Fruit fly (Drosophila melanogaster): ENCODE data around the gene moi.

Gene moi

dm6 chr3R:18215900-18216299, 39.4 kb upstream of the moi start, which contains the start of gene CG14314 (continued):
- TF ChIP-seq CG42726 (GFP tag; IDR thresholded peaks at IDR 0.05; ENCODE audit: partially characterized antibody): no peak
- TF ChIP-seq esg (GFP tag; conservative IDR thresholded peaks at IDR 0.05): no peak
- TF ChIP-seq MESR4 (GFP tag; optimal IDR thresholded peaks at IDR 0.05): peak; percentile 10
- TF ChIP-seq CG10431 (GFP tag; optimal IDR thresholded peaks at IDR 0.05): no peak
- TF ChIP-seq Opbp (GFP tag; IDR thresholded peaks at IDR 0.05; ENCODE audit: partially characterized antibody): no peak
- TF ChIP-seq CG8478 (optimal IDR thresholded peaks at IDR 0.05): no peak
- no peak for TF ChIP-seq Blimp-1 (GFP tag; optimal IDR thresholded peaks at IDR 0.05)
- no peak for TF ChIP-seq sug (tag; optimal IDR thresholded peaks at IDR 0.05)

- TF ChIP-seq Pdp1 (GFP tag; optimal IDR thresholded peaks at IDR 0.05): peak; percentile 94 to 95
- peak; percentile 96 for TF ChIP-seq CG1233 (GFP tag; optimal IDR thresholded peaks at IDR 0.05)
- TF ChIP-seq Dfd (GFP tag; optimal IDR thresholded peaks at IDR 0.05): no peak
- TF ChIP-seq Hand (GFP tag; optimal IDR thresholded peaks at IDR 0.05): peak; percentile 87
- TF ChIP-seq hth (optimal IDR thresholded peaks at IDR 0.05): no peak
- TF ChIP-seq Dip3 (GFP tag; optimal IDR thresholded peaks at IDR 0.05): peak; percentile 94
- TF ChIP-seq crol (GFP tag; IDR thresholded peaks at IDR 0.05): peak; percentile 72
- TF ChIP-seq Sox102F (GFP tag; optimal IDR thresholded peaks at IDR 0.05): peak; percentile 99
- TF ChIP-seq ranshi (GFP tag; IDR thresholded peaks at IDR 0.05): peak; percentile 99
- peak; percentile 94 for TF ChIP-seq CG1024 (GFP tag; IDR thresholded peaks at IDR 0.05)
- TF ChIP-seq CG34376 (GFP tag; optimal IDR thresholded peaks at IDR 0.05): peak; percentile 88
- TF ChIP-seq CG14965 (GFP tag; optimal IDR thresholded peaks at IDR 0.05; ENCODE audit: borderline replicate concordance): peak; percentile 43
- TF ChIP-seq CG4617 (GFP tag; optimal IDR thresholded peaks at IDR 0.05; ENCODE audit: borderline replicate concordance): peak; percentile 98
- TF ChIP-seq CG2199 (GFP tag; IDR thresholded peaks at IDR 0.05): peak; percentile 94
- peak; percentile 97 for TF ChIP-seq CG7372 (GFP tag; IDR thresholded peaks at IDR 0.05)
- peak; percentile 95 for TF ChIP-seq cas (GFP tag; IDR thresholded peaks at IDR 0.05)
- peak; percentile 86 for TF ChIP-seq slp2 (GFP tag; optimal IDR thresholded peaks at IDR 0.05)
- TF ChIP-seq CG4282 (GFP tag; optimal IDR thresholded peaks at IDR 0.05): peak; percentile 70
- peak; percentile 97 for TF ChIP-seq Mrtf (GFP tag; IDR thresholded peaks at IDR 0.05)
- peak; percentile 99 for TF ChIP-seq CG30403 (GFP tag; optimal IDR thresholded peaks at IDR 0.05)
- peak; percentile 71 for TF ChIP-seq CG3995 (GFP tag; optimal IDR thresholded peaks at IDR 0.05)
- TF ChIP-seq CG18476 (GFP tag; optimal IDR thresholded peaks at IDR 0.05): peak; percentile 96
- TF ChIP-seq fu2 (GFP tag; optimal IDR thresholded peaks at IDR 0.05): peak; percentile 92
- peak; percentile 87 for TF ChIP-seq Bdp1 (GFP tag; optimal IDR thresholded peaks at IDR 0.05)
- TF ChIP-seq cad (GFP tag; optimal IDR thresholded peaks at IDR 0.05): no peak
- TF ChIP-seq Dbx (GFP tag; IDR thresholded peaks at IDR 0.05): peak; percentile 98
- TF ChIP-seq mirr (GFP tag; optimal IDR thresholded peaks at IDR 0.05): peak; percentile 64
- peak; percentile 94 for TF ChIP-seq gsb (GFP tag; IDR thresholded peaks at IDR 0.05)
- peak; percentile 99 for TF ChIP-seq CG32532 (GFP tag; IDR thresholded peaks at IDR 0.05)
- TF ChIP-seq exex (tag; optimal IDR thresholded peaks at IDR 0.05): peak; percentile 82
- peak; percentile 98 for TF ChIP-seq croc (GFP tag; conservative IDR thresholded peaks at IDR 0.05)
- TF ChIP-seq vnd (GFP tag; IDR thresholded peaks at IDR 0.05; ENCODE audit: partially characterized antibody): no peak
- peak; percentile 90 for TF ChIP-seq CG11560 (tag; IDR thresholded peaks at IDR 0.05)
- TF ChIP-seq crc (GFP tag; optimal IDR thresholded peaks at IDR 0.05): peak; percentile 90
- TF ChIP-seq Jarid2 (GFP tag; optimal IDR thresholded peaks at IDR 0.05): peak; percentile 77
- TF ChIP-seq CG32767 (GFP tag; IDR thresholded peaks at IDR 0.05): peak; percentile 98
- peak; percentile 95 for TF ChIP-seq trh (GFP tag; optimal IDR thresholded peaks at IDR 0.05)
- TF ChIP-seq oc (tag; optimal IDR thresholded peaks at IDR 0.05): peak; percentile 98
- peak; percentile 99 for TF ChIP-seq sob (GFP tag; IDR thresholded peaks at IDR 0.05)
- peak; percentile 95 for TF ChIP-seq ssp (GFP tag; IDR thresholded peaks at IDR 0.05)
- peak; percentile 97 for TF ChIP-seq Sox100B (GFP tag; optimal IDR thresholded peaks at IDR 0.05)
- TF ChIP-seq CG2116 (GFP tag; optimal IDR thresholded peaks at IDR 0.05): peak; percentile 90
These were observed 35.0 kb upstream of the moi start, which contains the start of the genes CG7988 and CG7183 for dm6 chr3R:18220211-18220749. Gene CG7988 (plus strand): TSS chr3R:18220526. Gene CG7183 (minus strand): TSS chr3R:18220699.

Data from whole organism, embryonic.